Worm (Caenorhabditis elegans) whole organism, L4 larva: ENCODE results near the gene Y39G8B.7.

ENCODE experiments used
- cey-2 ChIP-seq: sonication (generic microtip); optimal IDR thresholded peaks from 3 replicates; lab custom pipeline; 2017; ENCODE audit warnings: missing genetic modification characterization, mild to moderate bottlenecking, missing compliant biosample characterization, antibody characterized with exemption, borderline replicate concordance; ENCODE audit not compliant: insufficient read depth
- nhr-102 ChIP-seq: sonication (generic microtip); optimal IDR thresholded peaks from 2 replicates; lab custom pipeline; 2016; ENCODE audit warnings: mild to moderate bottlenecking, missing genetic modification characterization, moderate library complexity, missing compliant biosample characterization
- nhr-76 ChIP-seq: fragments of 150-350 bp; optimal IDR thresholded peaks from 2 replicates; lab custom pipeline; 2014; ENCODE audit warnings: missing biosample characterization, missing genetic modification characterization

DNA sequence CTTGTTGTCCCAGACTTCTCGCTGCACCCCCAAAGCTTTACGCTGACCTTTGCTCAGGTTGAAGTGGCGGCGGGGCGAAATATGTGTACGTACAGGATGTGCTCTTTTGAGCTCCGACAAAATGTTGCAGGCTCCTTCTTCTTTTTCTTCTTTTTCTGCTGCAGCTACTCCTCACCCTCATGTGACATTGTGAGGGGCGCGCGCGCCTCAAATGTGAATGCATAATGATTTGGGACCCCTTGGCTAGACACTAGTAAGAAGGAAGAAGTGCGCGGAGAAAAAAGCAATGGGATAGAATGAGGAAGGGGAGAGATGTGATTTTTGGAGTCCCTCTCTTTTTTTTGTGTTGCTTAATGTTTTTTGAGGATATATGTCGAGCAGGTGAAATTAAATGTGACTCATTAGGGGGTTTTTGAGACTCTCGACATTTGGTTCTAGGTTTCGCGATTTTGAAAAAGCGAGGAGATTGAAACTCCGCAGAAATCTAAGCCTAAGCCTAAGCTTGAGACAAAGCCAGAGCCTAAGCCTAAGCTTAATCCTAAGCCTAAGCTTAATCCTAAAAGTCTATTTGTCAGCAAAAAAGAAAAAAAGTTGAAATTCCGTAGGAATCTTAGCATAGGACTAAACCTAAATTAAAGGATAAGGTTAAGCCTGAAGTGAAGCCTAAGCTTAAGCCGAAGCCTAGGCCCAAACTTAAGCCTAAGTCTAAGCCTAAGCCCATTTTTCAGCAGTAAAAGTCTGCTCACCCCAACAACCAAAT, 42.1 kb upstream of the Y39G8B.7 start:
- TF ChIP-seq cey-2 (tag; lab: Kevin White, UChicago) (no peak), nhr-102 (tag; lab: Kevin White, UChicago) (no peak), nhr-76 (no peak)
